Worm (Caenorhabditis elegans): ENCODE results near the gene jmjd-1.2.

Gene jmjd-1.2

ce11 chrIV:4640941-4641340 lies 19.9 kb upstream of the jmjd-1.2 start:
- TF ChIP-seq set-16 (GFP tag; IDR thresholded peaks at IDR 0.05): no peak
- TF ChIP-seq ceh-82 (tag; optimal IDR thresholded peaks at IDR 0.05): no peak
- TF ChIP-seq nhr-25 (tag; optimal IDR thresholded peaks at IDR 0.05; ENCODE audit: borderline replicate concordance, insufficient read depth): peak; percentile 56
- TF ChIP-seq nhr-28 (tag; optimal IDR thresholded peaks at IDR 0.05): peak; percentile 63

- TF ChIP-seq mdl-1 (tag; optimal IDR thresholded peaks at IDR 0.05) (no peak), F44E2.7 (GFP tag; IDR thresholded peaks at IDR 0.05) (no peak), nhr-25 (tag; optimal IDR thresholded peaks at IDR 0.05; ENCODE audit: borderline replicate concordance, insufficient read depth) (no peak), Y48G9A.11 (GFP tag; IDR thresholded peaks at IDR 0.05) (no peak), nhr-102 (tag; optimal IDR thresholded peaks at IDR 0.05) (no peak), ceh-82 (tag; optimal IDR thresholded peaks at IDR 0.05) (no peak), dve-1 (tag; optimal IDR thresholded peaks at IDR 0.05; ENCODE audit: insufficient read depth) (no peak), T26A8.4 (GFP tag; IDR thresholded peaks at IDR 0.05) (no peak)
Observed at ce11 chrIV:4643577-4643976, 17.2 kb upstream of the jmjd-1.2 start.

ce11 chrIV:4645243-4645642 lies 15.5 kb upstream of the jmjd-1.2 start:
- no peak for TF ChIP-seq madf-9 (GFP tag; conservative IDR thresholded peaks at IDR 0.05)
- no peak for TF ChIP-seq arid-1 (GFP tag; conservative IDR thresholded peaks at IDR 0.05)
- TF ChIP-seq ZK337.2 (GFP tag; IDR thresholded peaks at IDR 0.05): no peak
- no peak for TF ChIP-seq F37D6.2 (tag; optimal IDR thresholded peaks at IDR 0.05)
- TF ChIP-seq hlh-11 (tag; optimal IDR thresholded peaks at IDR 0.05): no peak
- TF ChIP-seq R02D3.7 (tag; optimal IDR thresholded peaks at IDR 0.05): no peak
- peak; percentile 41 for TF ChIP-seq aha-1 (tag)
- TF ChIP-seq ceh-62 (tag; optimal IDR thresholded peaks at IDR 0.05): no peak

ce11 chrIV:4647385-4647784 lies 13.4 kb upstream of the jmjd-1.2 start, which contains the start of gene F29B9.8:
Gene F29B9.8, plus strand, starts transcription at chrIV:4647685.
- no peak for TF ChIP-seq set-16 (GFP tag; IDR thresholded peaks at IDR 0.05)
- no peak for TF ChIP-seq vab-7 (GFP tag; IDR thresholded peaks at IDR 0.05)
- no peak for TF ChIP-seq ceh-28 (tag; optimal IDR thresholded peaks at IDR 0.05)
- TF ChIP-seq lin-39 (tag; optimal IDR thresholded peaks at IDR 0.05): no peak
- no peak for TF ChIP-seq hlh-11 (tag; optimal IDR thresholded peaks at IDR 0.05)
- no peak for TF ChIP-seq sdz-12 (GFP tag; optimal IDR thresholded peaks at IDR 0.05)
- no peak for TF ChIP-seq zip-11 (GFP tag; IDR thresholded peaks at IDR 0.05)
- TF ChIP-seq mes-2 (tag; optimal IDR thresholded peaks at IDR 0.05; ENCODE audit: poor library complexity, severe bottlenecking): no peak
- TF ChIP-seq lir-3 (tag; optimal IDR thresholded peaks at IDR 0.05): no peak
- no peak for TF ChIP-seq pqm-1 (tag; optimal IDR thresholded peaks at IDR 0.05)
- no peak for TF ChIP-seq mep-1 (tag; optimal IDR thresholded peaks at IDR 0.05)
- no peak for TF ChIP-seq mxl-3 (GFP tag; optimal IDR thresholded peaks at IDR 0.05)
- no peak for TF ChIP-seq daf-19 (GFP tag; conservative IDR thresholded peaks at IDR 0.05)
- no peak for TF ChIP-seq ceh-32 (tag; optimal IDR thresholded peaks at IDR 0.05; ENCODE audit: poor library complexity)
- no peak for TF ChIP-seq snpc-1.2 (GFP tag; IDR thresholded peaks at IDR 0.05)
- TF ChIP-seq mxl-2 (GFP tag; conservative IDR thresholded peaks at IDR 0.05): no peak
- TF ChIP-seq arid-1 (GFP tag; conservative IDR thresholded peaks at IDR 0.05): no peak
- TF ChIP-seq ZK546.5 (tag; optimal IDR thresholded peaks at IDR 0.05): no peak
- no peak for TF ChIP-seq tag-97 (GFP tag; IDR thresholded peaks at IDR 0.05)

- TF ChIP-seq nhr-42 (GFP tag; IDR thresholded peaks at IDR 0.05) (no peak), unc-62 (GFP tag; optimal IDR thresholded peaks at IDR 0.05 in 1 of 2) (peak in 1 of 2 experiments; percentile 11), unc-62 (tag; optimal IDR thresholded peaks at IDR 0.05) (no peak), lin-39 (tag; optimal IDR thresholded peaks at IDR 0.05) (no peak), nhr-48 (tag; optimal IDR thresholded peaks at IDR 0.05) (no peak)
Observed at ce11 chrIV:4649460-4649859, 11.3 kb upstream of the jmjd-1.2 start, which contains the start of gene F29B9.7. Gene F29B9.7, plus strand, starts transcription at chrIV:4649760.

Data from whole organism, L4 larva.